Fruit fly (Drosophila melanogaster) whole organism: ENCODE data around the gene SP1029.

ENCODE experiments used
- CG8478 ChIP-seq: fragments of >200 bp; optimal IDR thresholded peaks from 2 replicates; lab custom pipeline; 2018; ENCODE audit warnings: inconsistent platforms
- Dll ChIP-seq: fragments of >200 bp; optimal IDR thresholded peaks from 2 replicates; lab custom pipeline; 2017
- EcR ChIP-seq, 2 experiments: fragments of >200 bp; optimal IDR thresholded peaks; 2 replicates each; lab custom pipeline; 2017; ENCODE audit warnings: missing biosample characterization in 2 of 2, missing genetic modification characterization in 2 of 2, missing genetic modification reagents in 2 of 2
- pan ChIP-seq: fragments of >200 bp; optimal IDR thresholded peaks from 2 replicates; lab custom pipeline; 2017
- psq ChIP-seq: fragments of >200 bp; optimal IDR thresholded peaks from 2 replicates; lab custom pipeline; 2017
- usp ChIP-seq: fragments of >200 bp; optimal IDR thresholded peaks from 2 replicates; lab custom pipeline; 2017; ENCODE audit warnings: missing biosample characterization, missing genetic modification characterization, mixed read lengths

Gene SP1029

dm6 chr3R:29280633-29281572 is 30.7 kb upstream of the SP1029 start:
- TF ChIP-seq usp: no peak
- peak in 1 of 2 experiments; percentile 94 for TF ChIP-seq EcR (GFP tag; optimal IDR thresholded peaks at IDR 0.05; lab: Kevin White, UChicago)

dm6 chr3R:29279557-29280203 is 29.4 kb upstream of the SP1029 start:
- TF ChIP-seq pan (lab: Kevin White, UChicago) (peak; percentile 49), Dll (lab: Kevin White, UChicago) (no peak), psq (lab: Kevin White, UChicago) (no peak), CG8478 (no peak), usp (no peak), EcR (GFP tag; optimal IDR thresholded peaks at IDR 0.05; lab: Kevin White, UChicago) (no peak)

dm6 chr3R:29277748-29278147 is 27.5 kb upstream of the SP1029 start:
- TF ChIP-seq psq (lab: Kevin White, UChicago): no peak
- TF ChIP-seq Dll (lab: Kevin White, UChicago): no peak
- no peak for TF ChIP-seq CG8478
- TF ChIP-seq EcR (GFP tag; optimal IDR thresholded peaks at IDR 0.05; lab: Kevin White, UChicago): no peak
- no peak for TF ChIP-seq usp
- no peak for TF ChIP-seq pan (lab: Kevin White, UChicago)

- no peak for TF ChIP-seq pan (lab: Kevin White, UChicago)
- no peak for TF ChIP-seq EcR (GFP tag; optimal IDR thresholded peaks at IDR 0.05; lab: Kevin White, UChicago)
- no peak for TF ChIP-seq psq (lab: Kevin White, UChicago)
- no peak for TF ChIP-seq CG8478
- TF ChIP-seq Dll (lab: Kevin White, UChicago): no peak
- TF ChIP-seq usp: no peak
Measured at dm6 chr3R:29277009-29277408, 26.8 kb upstream of the SP1029 start.

DNA sequence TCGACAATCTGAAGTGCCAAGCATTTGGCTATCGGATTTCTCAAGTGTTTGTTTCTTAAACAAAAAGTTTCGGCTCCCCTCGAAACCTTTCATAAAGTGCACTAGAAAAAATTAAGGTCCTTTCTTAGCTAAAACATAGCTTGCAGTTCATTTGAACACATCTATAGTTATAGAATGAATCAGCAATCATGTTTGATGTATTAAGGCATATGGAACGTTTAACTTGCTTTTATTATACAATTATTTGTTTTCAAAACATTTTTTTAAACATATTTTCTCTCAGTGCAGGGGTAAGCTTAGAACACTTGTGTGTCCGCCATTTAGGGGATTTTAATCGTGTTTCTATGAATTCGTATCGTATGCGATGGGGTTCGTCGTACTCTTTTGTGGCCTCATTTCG is 24.3 kb upstream of the SP1029 start:
- TF ChIP-seq EcR (GFP tag; optimal IDR thresholded peaks at IDR 0.05; lab: Kevin White, UChicago) (no peak), CG8478 (no peak), usp (no peak), psq (lab: Kevin White, UChicago) (no peak), Dll (lab: Kevin White, UChicago) (no peak), pan (lab: Kevin White, UChicago) (no peak)

dm6 chr3R:29273029-29273428 is 22.8 kb upstream of the SP1029 start:
- TF ChIP-seq pan (lab: Kevin White, UChicago) (no peak), Dll (lab: Kevin White, UChicago) (no peak), usp (no peak), CG8478 (no peak), psq (lab: Kevin White, UChicago) (no peak), EcR (GFP tag; optimal IDR thresholded peaks at IDR 0.05; lab: Kevin White, UChicago) (no peak)

dm6 chr3R:29269204-29269603 is 19.0 kb upstream of the SP1029 start:
- TF ChIP-seq Dll (lab: Kevin White, UChicago): no peak
- no peak for TF ChIP-seq EcR (GFP tag; optimal IDR thresholded peaks at IDR 0.05; lab: Kevin White, UChicago)
- TF ChIP-seq pan (lab: Kevin White, UChicago): no peak
- no peak for TF ChIP-seq CG8478
- TF ChIP-seq usp: no peak
- no peak for TF ChIP-seq psq (lab: Kevin White, UChicago)

DNA sequence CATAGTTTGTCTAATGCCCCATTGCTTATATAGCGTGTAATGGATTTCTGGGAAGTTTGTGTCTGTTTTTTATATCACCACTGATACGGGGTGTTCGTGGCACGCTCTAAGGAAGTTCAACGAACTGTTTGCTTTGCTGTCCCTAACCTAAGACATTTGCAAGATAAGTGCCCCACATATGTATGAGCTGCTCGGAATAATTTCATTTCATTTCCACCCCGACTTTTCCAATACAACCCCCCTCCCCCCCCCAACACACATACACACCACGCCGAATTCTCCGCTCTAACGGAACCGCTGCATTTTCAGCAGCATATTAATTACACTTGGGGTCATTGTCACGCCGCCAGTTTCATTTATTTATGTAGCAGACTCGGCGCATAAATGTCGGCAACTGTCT is 17.8 kb upstream of the SP1029 start:
- TF ChIP-seq CG8478 (no peak), pan (lab: Kevin White, UChicago) (no peak), psq (lab: Kevin White, UChicago) (no peak), usp (no peak), Dll (lab: Kevin White, UChicago) (no peak), EcR (GFP tag; optimal IDR thresholded peaks at IDR 0.05; lab: Kevin White, UChicago) (no peak)

DNA sequence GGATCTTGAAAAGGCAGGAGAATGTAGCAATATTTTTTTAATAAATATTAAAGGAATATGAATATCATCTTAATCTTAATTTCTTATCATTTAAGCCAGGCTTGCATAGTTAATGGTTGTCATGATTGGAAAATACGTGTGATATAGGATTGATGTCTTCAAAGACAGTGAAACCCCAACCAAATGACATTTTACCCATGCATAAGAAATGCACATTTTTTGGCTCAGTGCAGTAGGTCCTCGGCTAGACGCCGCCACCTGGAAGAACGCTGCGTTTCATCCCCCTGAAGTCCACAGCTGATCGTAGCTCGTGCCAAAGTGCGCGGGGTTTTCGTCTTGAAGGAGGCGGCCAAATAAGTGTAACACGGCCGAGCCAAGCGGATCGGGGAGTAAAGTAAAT is 16.4 kb upstream of the SP1029 start:
- TF ChIP-seq EcR (GFP tag; optimal IDR thresholded peaks at IDR 0.05; lab: Kevin White, UChicago): no peak
- no peak for TF ChIP-seq usp
- no peak for TF ChIP-seq psq (lab: Kevin White, UChicago)
- TF ChIP-seq Dll (lab: Kevin White, UChicago): no peak
- no peak for TF ChIP-seq CG8478
- no peak for TF ChIP-seq pan (lab: Kevin White, UChicago)

- TF ChIP-seq Dll (lab: Kevin White, UChicago): no peak
- TF ChIP-seq EcR (GFP tag; optimal IDR thresholded peaks at IDR 0.05; lab: Kevin White, UChicago): no peak
- no peak for TF ChIP-seq CG8478
- no peak for TF ChIP-seq psq (lab: Kevin White, UChicago)
- TF ChIP-seq pan (lab: Kevin White, UChicago): no peak
- TF ChIP-seq usp: no peak
Measured at dm6 chr3R:29265075-29265474, 14.8 kb upstream of the SP1029 start.

DNA sequence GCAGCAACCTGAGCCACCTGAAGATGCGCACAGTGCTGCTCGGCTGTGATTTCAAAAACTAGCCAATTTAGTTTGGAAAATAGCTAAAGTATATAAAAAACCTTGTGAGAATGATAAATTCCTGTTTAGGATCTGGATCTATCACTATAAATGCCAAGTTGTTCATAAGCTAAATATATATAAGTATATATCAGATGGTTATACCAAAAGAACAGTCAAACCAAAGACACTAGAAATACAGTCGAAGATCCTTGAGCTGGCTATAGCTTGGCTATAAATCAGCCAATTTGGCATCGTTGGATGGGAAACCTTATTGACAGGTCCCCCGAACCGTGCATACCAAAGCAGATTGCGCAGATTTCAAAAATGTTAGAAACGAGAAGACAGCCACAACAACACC is 13.0 kb upstream of the SP1029 start:
- no peak for TF ChIP-seq psq (lab: Kevin White, UChicago)
- no peak for TF ChIP-seq CG8478
- TF ChIP-seq Dll (lab: Kevin White, UChicago): no peak
- TF ChIP-seq usp: no peak

DNA sequence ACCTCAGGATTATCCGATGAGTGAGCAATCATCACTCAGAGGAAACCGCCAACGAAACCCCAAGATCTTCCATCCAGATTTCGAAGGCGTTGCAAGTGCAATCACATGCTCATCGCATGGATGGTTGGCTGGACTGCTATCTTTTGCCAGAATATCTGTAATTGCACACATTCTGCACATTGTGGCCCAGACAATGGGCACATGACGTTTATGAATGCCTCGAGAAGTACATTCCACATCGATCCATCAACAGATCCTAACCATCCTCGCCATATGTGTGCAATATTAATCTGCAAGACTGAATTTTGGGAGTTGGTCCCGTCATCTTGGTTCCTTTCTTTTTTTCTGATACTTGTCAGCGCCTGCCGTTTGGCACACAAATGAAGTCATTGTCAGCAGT is 12.2 kb upstream of the SP1029 start:
- TF ChIP-seq CG8478 (no peak), Dll (lab: Kevin White, UChicago) (no peak), usp (no peak), psq (lab: Kevin White, UChicago) (no peak), pan (lab: Kevin White, UChicago) (no peak), EcR (GFP tag; optimal IDR thresholded peaks at IDR 0.05; lab: Kevin White, UChicago) (no peak)
